Fruit fly (Drosophila melanogaster): Measurements from ENCODE around the gene CG42758.

Gene CG42758

DNA sequence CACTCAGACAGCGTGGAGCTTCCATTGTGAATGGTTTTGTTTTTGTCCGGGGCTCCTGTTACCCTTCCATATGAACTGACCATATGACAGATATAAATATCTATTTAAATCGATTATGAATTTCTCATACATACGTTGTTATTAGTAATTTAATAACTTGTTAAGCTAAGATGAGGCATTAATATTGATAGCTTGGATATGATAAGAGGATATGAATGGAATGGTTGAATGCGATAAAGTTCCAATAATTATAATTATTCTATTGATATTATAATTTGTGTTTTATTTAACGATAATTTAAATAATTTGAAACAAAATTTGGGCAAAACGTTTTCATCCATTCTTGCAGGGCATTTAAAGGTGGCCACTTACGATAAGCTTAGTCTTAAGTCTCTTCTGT lies 43.2 kb downstream of the CG42758 start:
- TF ChIP-seq noc (tag; optimal IDR thresholded peaks at IDR 0.05), result no peak

DNA sequence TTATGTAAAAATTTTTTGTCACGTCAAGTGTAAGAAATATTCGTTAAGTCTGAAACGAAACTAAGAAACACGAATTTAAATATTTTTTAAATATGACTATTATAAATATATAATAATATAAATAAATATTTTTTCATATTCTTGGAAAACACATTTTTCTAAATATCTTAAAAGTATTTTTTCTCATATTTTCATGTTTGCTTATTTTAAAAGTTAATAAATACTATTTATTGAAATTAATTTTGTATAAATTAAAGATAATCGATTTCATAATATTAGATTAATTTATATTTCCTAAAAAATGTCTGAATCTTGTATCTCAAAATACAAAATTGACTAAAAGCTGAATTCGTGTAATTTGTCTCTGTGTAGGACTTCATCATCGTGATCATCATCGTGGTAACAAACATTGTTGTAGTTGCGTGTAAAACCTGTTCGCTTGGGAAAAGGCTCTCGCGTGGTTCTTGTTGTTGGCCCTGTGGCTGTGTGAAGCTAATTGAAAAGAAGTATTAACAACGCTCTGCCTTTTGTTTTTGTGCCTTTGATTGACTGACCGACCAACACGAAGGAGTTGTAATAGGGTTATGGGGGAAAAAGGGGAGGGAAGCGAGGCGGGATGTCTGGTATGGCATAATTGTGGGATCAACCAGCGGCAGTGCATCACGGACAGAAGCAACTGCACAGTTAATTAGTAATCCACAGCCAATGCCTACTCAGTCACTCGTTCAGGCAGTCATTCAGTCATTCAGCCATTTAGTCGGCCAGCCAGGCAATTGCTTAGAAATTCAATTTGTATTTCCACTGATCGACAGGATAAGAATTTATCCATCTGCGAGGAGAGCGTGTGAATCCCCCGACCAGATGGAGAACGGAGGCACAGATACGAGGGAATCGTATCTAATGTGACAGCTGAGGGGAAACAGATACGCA lies 44.4 kb downstream of the CG42758 start:
- no peak for TF ChIP-seq noc (tag; optimal IDR thresholded peaks at IDR 0.05)

DNA sequence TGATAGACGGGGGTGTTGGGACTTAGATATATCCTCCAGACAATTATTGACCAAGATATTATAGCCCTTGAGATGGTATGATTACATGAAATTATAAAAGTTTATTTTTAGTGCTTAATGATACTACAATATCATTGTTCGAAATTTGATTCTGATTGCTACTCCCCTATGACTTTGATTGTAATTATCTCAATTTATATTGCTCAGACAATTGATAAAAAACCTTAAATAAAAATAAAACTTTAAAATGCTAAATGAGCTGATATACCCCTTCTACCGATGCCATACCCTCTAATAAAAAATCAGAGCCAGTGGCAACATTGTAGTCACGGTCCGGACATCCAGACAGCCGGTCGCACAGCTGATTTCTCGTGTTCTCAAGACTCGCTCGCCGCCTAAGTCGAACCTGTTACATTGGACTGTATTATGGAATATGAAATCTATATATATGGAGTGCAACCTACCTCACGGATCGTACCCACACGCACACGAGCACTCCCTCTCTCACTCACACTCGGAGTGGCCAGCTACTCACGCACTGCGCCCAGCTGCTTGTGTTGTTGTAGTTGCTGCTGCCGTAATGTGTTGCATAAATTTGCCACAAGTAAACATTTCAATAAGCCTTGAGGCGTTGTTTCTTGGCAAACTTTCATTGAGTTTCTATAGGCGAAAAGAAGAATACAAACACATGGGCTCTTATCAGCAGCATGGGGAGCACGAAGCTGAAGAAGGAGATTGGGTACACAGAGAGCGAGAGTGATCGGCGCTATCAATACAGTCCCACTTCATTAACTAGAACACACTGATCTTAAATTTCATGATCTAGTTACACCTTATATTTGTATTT lies 45.9 kb downstream of the CG42758 start:
- no peak for TF ChIP-seq noc (tag; optimal IDR thresholded peaks at IDR 0.05)

DNA sequence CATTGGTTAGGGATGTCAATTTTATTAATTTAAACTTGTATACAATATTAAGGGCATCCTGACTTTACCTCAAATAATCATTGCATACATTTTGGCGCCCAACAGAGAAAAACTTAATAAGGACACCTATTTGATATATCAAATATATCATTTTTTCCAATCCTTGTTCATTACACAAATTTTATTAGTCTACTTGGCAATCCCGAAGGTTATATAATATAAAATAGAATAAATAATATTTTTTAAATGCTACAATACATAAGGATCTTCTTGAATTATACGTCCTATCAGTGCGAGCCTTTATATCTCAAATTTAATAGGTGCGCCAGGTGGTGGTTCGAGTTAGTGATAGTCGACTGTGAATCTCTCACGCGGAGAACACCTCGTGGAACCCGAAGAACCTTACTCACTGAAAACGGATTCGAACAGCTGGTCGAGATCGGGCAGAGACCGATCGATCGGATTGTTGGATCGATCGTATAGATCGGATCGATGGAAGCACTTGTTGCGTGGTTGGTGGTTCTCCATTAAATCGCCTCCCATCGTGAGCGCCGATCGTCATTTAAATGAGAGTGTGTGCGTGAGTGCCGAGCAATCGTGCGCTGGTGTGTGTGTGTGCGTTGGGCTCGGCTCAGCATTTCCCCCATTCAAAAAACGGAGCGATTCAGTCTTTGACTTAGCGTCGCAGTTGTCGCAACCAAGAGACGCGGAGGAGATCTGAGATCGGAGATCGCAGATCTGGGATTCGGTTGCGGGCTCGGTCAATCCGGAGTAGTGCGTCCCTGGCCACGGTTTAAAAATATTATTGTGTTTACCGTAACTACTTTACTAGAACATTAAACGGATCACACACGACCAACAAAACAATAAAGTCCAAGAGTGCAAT lies 46.8 kb downstream of the CG42758 start, which contains the start of gene shd:
Gene shd, plus strand, starts transcription at position 667 of the 886 bp plus-strand sequence.
- TF ChIP-seq noc (tag; optimal IDR thresholded peaks at IDR 0.05), result peak; percentile 82

DNA sequence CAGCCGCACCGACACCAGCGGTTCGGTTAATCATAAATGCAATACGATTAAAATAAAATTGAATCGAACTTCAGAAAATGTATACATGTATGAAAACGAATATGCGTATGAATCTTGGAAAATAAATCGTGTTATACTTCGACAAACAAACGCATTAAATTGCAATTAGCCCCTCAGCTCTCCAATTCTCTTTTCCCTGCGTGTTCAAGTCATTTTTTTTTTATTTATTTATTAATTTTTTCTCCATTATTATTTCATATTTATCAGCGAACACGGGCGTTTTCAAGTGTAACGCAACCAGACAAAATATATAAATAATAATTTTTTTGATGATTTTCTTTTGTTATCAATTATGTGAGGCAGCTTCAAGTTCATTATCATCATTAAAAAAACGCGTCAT lies 47.9 kb downstream of the CG42758 start:
- no peak for TF ChIP-seq noc (tag; optimal IDR thresholded peaks at IDR 0.05)

DNA sequence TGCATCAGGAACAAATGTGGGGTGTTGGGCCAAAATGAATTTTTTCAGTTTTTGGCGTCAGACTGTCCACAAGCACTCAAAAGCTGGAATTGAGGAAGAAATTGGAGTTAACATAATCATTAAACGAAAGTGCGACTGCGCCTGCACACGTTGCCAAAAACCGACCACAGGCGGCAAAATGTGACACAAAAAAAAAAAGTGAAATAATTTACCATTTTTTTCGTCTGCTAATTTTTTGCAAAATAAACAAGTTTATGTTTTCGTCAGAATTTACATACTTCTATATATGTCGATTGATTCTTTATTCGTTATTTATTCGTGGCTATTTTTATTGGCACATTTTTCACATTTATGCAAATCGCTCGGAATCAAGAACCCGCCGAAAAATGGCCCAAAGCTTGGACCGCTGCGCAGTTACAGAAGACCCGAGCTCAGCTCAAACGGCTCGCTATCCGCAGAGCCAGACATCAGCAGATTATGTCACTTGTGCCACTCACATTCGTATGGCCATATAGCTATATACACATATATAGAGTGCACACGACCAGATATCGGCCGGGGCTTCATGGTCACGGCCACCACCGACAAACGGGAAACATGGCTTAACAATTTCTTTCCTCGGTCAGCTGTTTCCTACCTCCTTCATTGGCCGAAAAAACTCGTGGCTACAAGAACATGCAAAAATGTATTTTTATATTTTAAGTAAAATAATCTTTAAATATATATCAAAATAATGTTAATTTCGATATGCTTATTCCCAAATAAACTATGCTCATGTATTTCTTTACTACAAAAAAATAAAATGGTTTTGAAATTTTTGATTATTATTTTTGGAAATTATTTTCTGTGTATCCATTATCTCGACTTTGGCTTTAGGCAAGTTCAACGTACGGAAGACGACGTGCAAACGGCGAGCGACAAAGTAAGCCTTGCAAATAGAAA lies 49.1 kb downstream of the CG42758 start:
- TF ChIP-seq noc (tag; optimal IDR thresholded peaks at IDR 0.05), result peak; percentile 81

Data from whole organism, larva.